Worm (Caenorhabditis elegans) whole organism, L1 larva: Measurements from ENCODE around the gene Y73C8C.8.

Experiments used
- C04F5.9 ChIP-seq: sonication (generic microtip); optimal IDR thresholded peaks from 2 replicates; lab custom pipeline; 2016; ENCODE audit warnings: missing genetic modification characterization, missing compliant biosample characterization
- C34B4.2 ChIP-seq: sonication (generic microtip); optimal IDR thresholded peaks from 2 replicates; lab custom pipeline; 2017; ENCODE audit warnings: mild to moderate bottlenecking, missing genetic modification characterization, missing compliant biosample characterization
- F16B12.6 ChIP-seq: fragments of 150-350 bp; optimal IDR thresholded peaks from 2 replicates; lab custom pipeline; 2014; ENCODE audit warnings: missing biosample characterization, missing genetic modification characterization
- Y116A8C.19 ChIP-seq: sonication (generic microtip); optimal IDR thresholded peaks from 2 replicates; lab custom pipeline; 2016; ENCODE audit warnings: missing compliant biosample characterization, missing genetic modification characterization, borderline replicate concordance
- aha-1 ChIP-seq: fragments of 150-350 bp; optimal IDR thresholded peaks from 2 replicates; lab custom pipeline; 2014; ENCODE audit warnings: missing biosample characterization, missing genetic modification characterization
- blmp-1 ChIP-seq: fragments of 150-350 bp; optimal IDR thresholded peaks from 2 replicates; lab custom pipeline; 2014; ENCODE audit warnings: missing biosample characterization, missing genetic modification characterization
- ceh-8 ChIP-seq: fragments of 200-800 bp; sonication (Bioruptor generic); optimal IDR thresholded peaks from 2 replicates; lab custom pipeline; 2018; ENCODE audit warnings: mild to moderate bottlenecking, missing genetic modification characterization, moderate library complexity, missing compliant biosample characterization
- ceh-88 ChIP-seq: fragments of 200-800 bp; sonication (Bioruptor generic); IDR thresholded peaks from 2 replicates; pipeline ENCODE4 v1.3.6; 2022; ENCODE audit warnings: missing genetic modification characterization, missing compliant biosample characterization
- ceh-90 ChIP-seq: sonication (generic microtip); optimal IDR thresholded peaks from 2 replicates; lab custom pipeline; 2016; ENCODE audit warnings: missing genetic modification characterization, missing compliant biosample characterization
- ces-1 ChIP-seq: fragments of 150-350 bp; optimal IDR thresholded peaks from 2 replicates; lab custom pipeline; 2014; ENCODE audit warnings: missing biosample characterization, missing genetic modification reagents, missing genetic modification characterization
- fkh-10 ChIP-seq: sonication (generic microtip); optimal IDR thresholded peaks from 2 replicates; lab custom pipeline; 2017; ENCODE audit warnings: missing biosample characterization, missing genetic modification reagents, missing genetic modification characterization
- hlh-17 ChIP-seq: fragments of 200-800 bp; sonication (Bioruptor generic); optimal IDR thresholded peaks from 2 replicates; lab custom pipeline; 2018; ENCODE audit warnings: missing genetic modification characterization, mild to moderate bottlenecking, missing compliant biosample characterization, moderate library complexity, borderline replicate concordance
- hlh-4 ChIP-seq: sonication (generic microtip); optimal IDR thresholded peaks from 2 replicates; lab custom pipeline; 2016; ENCODE audit warnings: mild to moderate bottlenecking, missing genetic modification characterization, missing compliant biosample characterization
- lin-13 ChIP-seq: fragments of 150-350 bp; optimal IDR thresholded peaks from 2 replicates; lab custom pipeline; 2014; ENCODE audit warnings: missing biosample characterization, missing genetic modification reagents, missing genetic modification characterization
- lin-14 ChIP-seq: fragments of 200-800 bp; sonication (Bioruptor generic); optimal IDR thresholded peaks from 2 replicates; lab custom pipeline; 2018; ENCODE audit warnings: mild to moderate bottlenecking, missing genetic modification characterization, moderate library complexity, missing compliant biosample characterization
- lin-35 ChIP-seq, 2 experiments: fragments of 150-350 bp; optimal IDR thresholded peaks; 2 replicates each; lab custom pipeline; 2014; ENCODE audit warnings: missing biosample characterization in 2 of 2, missing genetic modification characterization in 2 of 2, missing genetic modification reagents in 2 of 2
- lsy-2 ChIP-seq, 2 experiments: fragments of 150-350 bp; optimal IDR thresholded peaks; 2 replicates each; lab custom pipeline; 2014; ENCODE audit warnings: missing biosample characterization in 2 of 2, missing genetic modification characterization in 2 of 2
- mdl-1 ChIP-seq, 2 experiments: fragments of 150-350 bp; optimal IDR thresholded peaks; 2 replicates each; lab custom pipeline; 2014 to 2017; ENCODE audit warnings: missing biosample characterization in 2 of 2, missing genetic modification characterization in 2 of 2, inconsistent platforms in 1 of 2
- mef-2 ChIP-seq: fragments of 150-350 bp; optimal IDR thresholded peaks from 2 replicates; lab custom pipeline; 2014; ENCODE audit warnings: missing biosample characterization, missing genetic modification characterization
- nhr-11 ChIP-seq: fragments of 150-350 bp; optimal IDR thresholded peaks from 2 replicates; lab custom pipeline; 2014; ENCODE audit warnings: missing biosample characterization, missing genetic modification characterization
- nhr-12 ChIP-seq: sonication (generic microtip); optimal IDR thresholded peaks from 2 replicates; lab custom pipeline; 2017; ENCODE audit warnings: missing biosample characterization, missing genetic modification characterization
- nhr-20 ChIP-seq: sonication (generic microtip); optimal IDR thresholded peaks from 2 replicates; lab custom pipeline; 2016; ENCODE audit warnings: mild to moderate bottlenecking, missing genetic modification characterization, missing compliant biosample characterization
- nhr-28 ChIP-seq: fragments of 150-350 bp; optimal IDR thresholded peaks from 2 replicates; lab custom pipeline; 2014; ENCODE audit warnings: missing biosample characterization, missing genetic modification characterization
- nhr-47 ChIP-seq: sonication (generic microtip); optimal IDR thresholded peaks from 2 replicates; lab custom pipeline; 2016; ENCODE audit warnings: mild to moderate bottlenecking, missing genetic modification characterization, moderate library complexity, missing compliant biosample characterization
- nhr-76 ChIP-seq: sonication (generic microtip); optimal IDR thresholded peaks from 2 replicates; lab custom pipeline; 2017; ENCODE audit warnings: missing biosample characterization, missing genetic modification characterization
- nhr-77 ChIP-seq: fragments of 150-350 bp; optimal IDR thresholded peaks from 2 replicates; lab custom pipeline; 2014; ENCODE audit warnings: missing biosample characterization, missing genetic modification characterization
- nhr-84 ChIP-seq: sonication (generic microtip); optimal IDR thresholded peaks from 2 replicates; lab custom pipeline; 2017; ENCODE audit warnings: missing biosample characterization, missing genetic modification characterization
- nhr-90 ChIP-seq: sonication (generic microtip); optimal IDR thresholded peaks from 2 replicates; lab custom pipeline; 2016; ENCODE audit warnings: mild to moderate bottlenecking, missing genetic modification characterization, missing compliant biosample characterization; ENCODE audit not compliant: poor library complexity
- snu-23 ChIP-seq: sonication (generic microtip); optimal IDR thresholded peaks from 2 replicates; lab custom pipeline; 2016; ENCODE audit warnings: missing genetic modification characterization, missing compliant biosample characterization
- sptf-1 ChIP-seq: fragments of 150-350 bp; optimal IDR thresholded peaks from 2 replicates; lab custom pipeline; 2014; ENCODE audit warnings: missing biosample characterization, missing genetic modification characterization
- tbx-2 ChIP-seq: sonication (generic microtip); optimal IDR thresholded peaks from 2 replicates; lab custom pipeline; 2016; ENCODE audit warnings: missing genetic modification characterization, missing compliant biosample characterization
- unc-30 ChIP-seq: sonication (generic microtip); optimal IDR thresholded peaks from 2 replicates; lab custom pipeline; 2017; ENCODE audit warnings: missing biosample characterization, missing genetic modification characterization
- unc-98 ChIP-seq: fragments of 200-800 bp; sonication (Bioruptor generic); IDR thresholded peaks from 2 replicates; pipeline ENCODE4 v1.3.6; 2022; ENCODE audit warnings: missing genetic modification characterization, missing compliant biosample characterization
- vab-15 ChIP-seq: sonication (generic microtip); optimal IDR thresholded peaks from 2 replicates; lab custom pipeline; 2017; ENCODE audit warnings: missing genotype, mild to moderate bottlenecking, missing genetic modification characterization, missing compliant biosample characterization
- xbp-1 ChIP-seq: sonication (generic microtip); optimal IDR thresholded peaks from 2 replicates; lab custom pipeline; 2016; ENCODE audit warnings: missing genetic modification characterization, missing compliant biosample characterization
- ztf-4 ChIP-seq: fragments of 150-350 bp; optimal IDR thresholded peaks from 2 replicates; lab custom pipeline; 2014; ENCODE audit warnings: missing biosample characterization, missing genetic modification characterization

Y73C8C.8 gene

DNA sequence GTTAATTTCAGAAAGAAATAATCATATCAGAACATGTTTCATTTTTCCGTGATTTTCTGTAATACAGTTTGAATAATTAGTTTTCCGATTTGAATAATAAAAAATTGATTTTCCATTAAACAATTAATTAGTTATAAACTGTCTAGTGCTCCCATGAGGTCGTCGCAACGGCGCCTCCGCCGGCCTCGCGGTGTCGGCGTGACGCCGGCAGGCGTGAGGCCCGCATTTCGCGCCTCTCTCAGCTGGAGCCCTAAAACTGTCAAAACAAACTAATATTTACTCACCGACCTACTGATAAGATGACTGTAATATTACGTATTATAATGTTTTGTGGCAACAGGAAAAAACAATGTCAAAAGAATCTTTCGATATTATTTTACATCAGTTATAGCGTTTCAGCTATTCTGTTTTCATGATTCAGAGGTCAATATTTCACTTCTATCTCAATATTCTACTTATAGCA is 19.7 kb upstream of the Y73C8C.8 start, which contains the start of gene F02C9.2:
Gene F02C9.2 (plus strand): TSS at position 413 of the 463 bp plus-strand sequence.
- TF ChIP-seq ztf-4, result no peak
- no peak for TF ChIP-seq tbx-2 (tag; lab: Kevin White, UChicago)
- TF ChIP-seq mdl-1 (tag; optimal IDR thresholded peaks at IDR 0.05; lab: Kevin White, UChicago), result no peak
- no peak for TF ChIP-seq nhr-11 (tag; lab: Kevin White, UChicago)
- TF ChIP-seq Y116A8C.19, result no peak
- no peak for TF ChIP-seq unc-30 (tag; lab: Kevin White, UChicago)
- TF ChIP-seq nhr-12, result no peak
- TF ChIP-seq ceh-90, result no peak
- no peak for TF ChIP-seq vab-15 (tag; lab: Kevin White, UChicago)
- no peak for TF ChIP-seq nhr-28 (tag; lab: Kevin White, UChicago)
- no peak for TF ChIP-seq nhr-47
- TF ChIP-seq, all 84 proteins: peak for 0

DNA sequence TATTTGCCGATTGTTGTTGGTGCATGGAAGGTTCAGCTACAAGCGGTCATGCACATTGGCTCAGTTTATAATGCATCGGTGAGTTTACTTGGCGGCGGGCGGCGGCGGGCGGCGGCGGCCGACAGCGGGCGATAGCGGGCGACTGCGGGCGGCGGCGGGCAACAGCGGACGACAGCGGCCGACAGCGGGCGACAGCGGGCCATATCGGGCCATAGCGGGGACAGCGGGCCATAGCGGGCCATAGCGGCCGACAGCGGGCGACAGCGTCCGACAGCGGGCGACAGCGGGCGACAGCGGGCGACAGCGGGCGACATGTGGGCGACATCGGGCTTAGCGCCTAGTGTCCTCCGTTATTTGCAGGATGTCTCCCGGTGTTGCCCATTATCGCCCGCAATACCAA is 18.5 kb upstream of the Y73C8C.8 start:
- TF ChIP-seq ceh-8 (GFP tag; lab: Kevin White, UChicago) (peak; percentile 45), lin-13 (GFP tag; lab: Kevin White, UChicago) (no peak)
- TF ChIP-seq, all 84 proteins: peak for 1

ce11 chrV:3128803-3129202 is 15.2 kb upstream of the Y73C8C.8 start, which contains the start of gene tat-6:
Gene tat-6, plus strand, starts transcription at chrV:3129103.
- no peak for TF ChIP-seq F16B12.6 (tag; lab: Kevin White, UChicago)
- no peak for TF ChIP-seq C34B4.2 (tag; lab: Kevin White, UChicago)
- TF ChIP-seq nhr-11 (tag; lab: Kevin White, UChicago), result no peak

- TF ChIP-seq blmp-1 (tag; lab: Kevin White, UChicago), result no peak
- TF ChIP-seq nhr-20 (tag; lab: Kevin White, UChicago), result peak; percentile 28
- TF ChIP-seq lin-35 (GFP tag; optimal IDR thresholded peaks at IDR 0.05; lab: Kevin White, UChicago), result peak in 1 of 2 experiments; percentile 16
- TF ChIP-seq lsy-2 (tag; optimal IDR thresholded peaks at IDR 0.05; lab: Kevin White, UChicago), result no peak
- TF ChIP-seq, all 84 proteins: peak for 2
Measured at ce11 chrV:3127670-3128069, 14.0 kb upstream of the Y73C8C.8 start, which contains the start of gene Y73C8C.10. Gene Y73C8C.10, minus strand, starts transcription at chrV:3127770.

DNA sequence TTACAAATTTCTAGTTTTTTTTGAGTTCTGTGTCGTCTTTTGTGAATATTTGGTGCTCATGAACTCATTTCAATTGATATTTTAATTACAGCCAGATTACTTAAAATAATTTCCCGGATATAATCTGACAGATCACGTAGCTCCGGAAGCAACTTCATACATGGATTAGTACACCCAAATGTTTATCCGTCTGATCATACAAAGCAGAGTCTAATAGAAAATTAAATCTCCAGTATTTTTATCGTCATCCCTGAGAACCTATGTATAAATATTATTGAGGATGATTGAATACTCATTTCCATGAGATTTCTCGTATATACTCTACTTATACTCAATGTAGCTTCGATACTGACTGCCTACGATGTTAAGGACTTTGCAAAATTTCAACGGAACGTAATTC is 11.3 kb upstream of the Y73C8C.8 start, which contains the start of gene Y73C8C.12:
Gene Y73C8C.12 (plus strand): TSS at position 301 of the 400 bp plus-strand sequence.
- TF ChIP-seq nhr-90 (no peak), nhr-77 (tag; lab: Kevin White, UChicago) (no peak), snu-23 (no peak), mef-2 (tag; lab: Kevin White, UChicago) (no peak), nhr-76 (tag; lab: Kevin White, UChicago) (no peak), hlh-4 (tag; lab: Kevin White, UChicago) (no peak), nhr-84 (tag; lab: Kevin White, UChicago) (no peak), ceh-8 (GFP tag; lab: Kevin White, UChicago) (no peak), hlh-17 (GFP tag; lab: Kevin White, UChicago) (no peak), unc-98 (no peak), aha-1 (tag; lab: Kevin White, UChicago) (no peak), ceh-88 (GFP tag; lab: Robert Waterston, UW) (no peak), lin-14 (GFP tag; lab: Kevin White, UChicago) (no peak), xbp-1 (tag; lab: Kevin White, UChicago) (no peak), sptf-1 (tag; lab: Kevin White, UChicago) (no peak), fkh-10 (GFP tag; lab: Kevin White, UChicago) (no peak), ces-1 (GFP tag; lab: Kevin White, UChicago) (no peak), C04F5.9 (tag; lab: Kevin White, UChicago) (no peak)
